Worm (Caenorhabditis elegans): ENCODE results near the gene kdin-1.

The kdin-1 gene

DNA sequence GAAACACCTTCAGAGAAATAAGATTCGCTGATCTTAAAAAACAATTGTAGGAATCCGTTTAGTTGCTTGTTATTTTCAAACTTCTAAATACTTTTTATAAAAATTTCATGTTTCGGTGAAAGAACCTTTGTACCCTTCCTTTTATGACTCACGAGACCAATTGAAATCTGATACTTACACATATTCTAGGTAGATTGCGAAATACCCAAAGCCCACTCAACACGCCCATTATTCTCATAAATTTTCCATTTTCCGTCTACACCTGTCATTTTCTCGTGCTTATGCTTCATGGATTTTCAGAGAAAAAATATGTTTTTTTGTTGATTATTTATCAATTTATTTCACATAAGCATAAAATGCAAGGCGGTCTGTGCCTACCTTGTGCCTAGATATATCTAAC lies 32.1 kb upstream of the kdin-1 start:
- TF ChIP-seq cey-2 (tag; optimal IDR thresholded peaks at IDR 0.05; ENCODE audit: borderline replicate concordance, insufficient read depth) (no peak), lsy-2 (tag; optimal IDR thresholded peaks at IDR 0.05) (peak in 1 of 2 experiments; percentile 3), ceh-20 (GFP tag; IDR thresholded peaks at IDR 0.05) (no peak), nhr-48 (tag; optimal IDR thresholded peaks at IDR 0.05) (no peak), dpl-1 (GFP tag; optimal IDR thresholded peaks at IDR 0.05) (no peak), ceh-32 (tag; optimal IDR thresholded peaks at IDR 0.05; ENCODE audit: poor library complexity) (no peak), nhr-11 (tag; optimal IDR thresholded peaks at IDR 0.05) (peak; percentile 76)

DNA sequence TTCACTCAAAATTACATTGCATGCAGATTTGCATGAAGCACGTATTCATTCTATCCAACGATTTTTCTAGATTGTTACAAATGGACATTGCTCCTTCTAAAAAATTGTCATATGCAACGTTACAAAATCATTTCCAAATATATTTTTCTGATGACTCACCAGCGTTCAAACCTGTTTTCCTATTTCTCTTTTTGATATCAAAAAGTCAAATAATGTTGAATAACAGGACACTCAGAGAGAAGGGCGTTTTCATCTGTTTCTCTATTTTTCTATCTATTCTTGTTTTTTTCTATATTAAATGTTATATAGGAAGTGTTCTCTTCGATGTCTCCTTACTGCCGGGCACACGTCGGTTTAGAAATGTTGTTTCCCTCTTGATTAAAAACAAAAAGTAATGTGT lies 31.6 kb upstream of the kdin-1 start:
- TF ChIP-seq skn-1 (tag; optimal IDR thresholded peaks at IDR 0.05) (no peak), nhr-77 (tag; optimal IDR thresholded peaks at IDR 0.05) (no peak), ctbp-1 (GFP tag; IDR thresholded peaks at IDR 0.05) (no peak), dve-1 (tag; optimal IDR thresholded peaks at IDR 0.05; ENCODE audit: insufficient read depth) (peak; percentile 48), unc-62 (GFP tag; optimal IDR thresholded peaks at IDR 0.05 in 1 of 2) (peak in 1 of 2 experiments; percentile 66), unc-62 (tag; optimal IDR thresholded peaks at IDR 0.05) (no peak), lim-7 (GFP tag; IDR thresholded peaks at IDR 0.05) (no peak), hmg-1.1 (GFP tag; IDR thresholded peaks at IDR 0.05) (no peak), lin-29 (GFP tag; IDR thresholded peaks at IDR 0.05) (no peak), T26A8.4 (GFP tag; IDR thresholded peaks at IDR 0.05) (no peak), daf-19 (GFP tag; conservative IDR thresholded peaks at IDR 0.05) (no peak), nhr-28 (tag; optimal IDR thresholded peaks at IDR 0.05) (peak; percentile 18), daf-12 (tag; optimal IDR thresholded peaks at IDR 0.05) (no peak), mep-1 (tag; optimal IDR thresholded peaks at IDR 0.05) (no peak), ZK337.2 (GFP tag; IDR thresholded peaks at IDR 0.05) (no peak)

DNA sequence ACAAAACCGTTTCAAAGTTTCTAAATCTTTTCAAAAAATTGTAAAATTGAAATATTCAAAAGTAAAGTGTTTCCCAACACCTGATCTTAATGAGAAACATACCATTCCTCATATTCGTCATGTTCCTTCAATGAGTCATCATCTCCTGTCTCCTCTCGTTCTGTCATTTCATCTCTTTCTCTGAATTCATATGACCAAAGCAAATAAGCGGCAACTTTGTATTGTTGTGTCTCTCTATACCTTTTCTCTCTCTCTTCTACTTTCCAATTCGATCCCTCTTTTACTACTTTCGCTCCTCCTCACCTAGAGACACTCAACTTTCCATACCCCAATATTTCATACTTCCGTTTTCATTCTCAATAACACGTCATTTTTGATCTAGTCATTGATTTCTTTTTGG lies 30.2 kb upstream of the kdin-1 start:
- no peak for TF ChIP-seq nhr-6 (tag; optimal IDR thresholded peaks at IDR 0.05)
- peak; percentile 29 for TF ChIP-seq nhr-28 (tag; optimal IDR thresholded peaks at IDR 0.05)
- TF ChIP-seq hmg-1.1 (GFP tag; IDR thresholded peaks at IDR 0.05) = 0 out of 2 replicates have a peak, but pooled peaks have one; percentile 38
- TF ChIP-seq dve-1 (tag; optimal IDR thresholded peaks at IDR 0.05; ENCODE audit: insufficient read depth) = peak; percentile 29
- TF ChIP-seq unc-130 (GFP tag; optimal IDR thresholded peaks at IDR 0.05) = no peak
- peak; percentile 70 for TF ChIP-seq hlh-30 (tag; optimal IDR thresholded peaks at IDR 0.05; ENCODE audit: insufficient read depth)
- TF ChIP-seq mep-1 (tag; optimal IDR thresholded peaks at IDR 0.05) = peak; percentile 14
- TF ChIP-seq aly-2 (tag; optimal IDR thresholded peaks at IDR 0.05) = no peak
- no peak for TF ChIP-seq pha-4 (GFP tag; IDR thresholded peaks at IDR 0.05)
- TF ChIP-seq pha-4 (tag; optimal IDR thresholded peaks at IDR 0.05) = peak; percentile 15
- TF ChIP-seq pqm-1 (tag; optimal IDR thresholded peaks at IDR 0.05) = no peak
- TF ChIP-seq dmd-6 (GFP tag; IDR thresholded peaks at IDR 0.05) = peak; percentile 18; the same call in 1 of the 2 replicates
- TF ChIP-seq nhr-111 (GFP tag; optimal IDR thresholded peaks at IDR 0.05) = no peak
- no peak for TF ChIP-seq nhr-77 (tag; optimal IDR thresholded peaks at IDR 0.05)

DNA sequence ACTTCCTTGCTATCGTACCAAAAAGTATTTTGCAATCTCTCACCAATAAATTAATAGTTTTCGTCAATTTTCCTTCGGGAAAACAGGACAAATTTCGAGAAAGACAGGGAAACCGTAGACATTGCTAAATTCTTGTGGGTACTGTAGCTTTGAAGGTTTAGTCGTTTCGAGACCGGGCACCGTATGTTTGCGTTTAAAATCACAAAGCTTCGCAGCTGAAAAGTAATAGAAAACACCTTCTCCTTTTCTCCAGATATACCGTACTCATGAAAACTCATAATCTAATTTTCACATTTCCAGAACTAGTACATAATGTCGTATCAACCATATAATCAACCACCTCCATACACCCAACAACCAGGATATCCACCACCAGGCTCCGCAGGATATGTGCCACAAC lies 29.5 kb upstream of the kdin-1 start, which contains the start of gene F13H10.6:
Gene F13H10.6 (plus strand): TSS at position 301 of the 400 bp plus-strand sequence.
- TF ChIP-seq lin-39 (tag; optimal IDR thresholded peaks at IDR 0.05) (no peak), unc-62 (GFP tag; optimal IDR thresholded peaks at IDR 0.05 in 1 of 2) (peak in 1 of 2 experiments; percentile 64), unc-62 (tag; optimal IDR thresholded peaks at IDR 0.05) (no peak), tag-97 (GFP tag; IDR thresholded peaks at IDR 0.05) (no peak), lim-7 (GFP tag; IDR thresholded peaks at IDR 0.05) (no peak), ceh-32 (tag; optimal IDR thresholded peaks at IDR 0.05; ENCODE audit: poor library complexity) (no peak), ceh-28 (tag; optimal IDR thresholded peaks at IDR 0.05) (no peak), nhr-41 (GFP tag; IDR thresholded peaks at IDR 0.05) (no peak)
